Fruit fly (Drosophila melanogaster) Kc167 (cell line): ENCODE data around the gene Hnf4.

ENCODE experiments used
- Myc ChIP-seq: fragments of >200 bp; optimal IDR thresholded peaks from 2 replicates; lab custom pipeline; 2017; ENCODE audit warnings: missing external identifiers
- Sin3A ChIP-seq: fragments of >200 bp; optimal IDR thresholded peaks from 2 replicates; lab custom pipeline; 2018; ENCODE audit warnings: missing external identifiers
- h ChIP-seq: fragments of >200 bp; optimal IDR thresholded peaks from 3 replicates; lab custom pipeline; 2018; ENCODE audit warnings: missing external identifiers
- insv ChIP-seq: fragments of >200 bp; optimal IDR thresholded peaks from 3 replicates; lab custom pipeline; 2018; ENCODE audit warnings: missing external identifiers
- psq ChIP-seq: fragments of >200 bp; optimal IDR thresholded peaks from 2 replicates; lab custom pipeline; 2017; ENCODE audit warnings: missing external identifiers
- ttk ChIP-seq: sonication (Bioruptor generic); optimal IDR thresholded peaks from 2 replicates; lab custom pipeline; 2017; ENCODE audit warnings: missing external identifiers

Gene Hnf4

dm6 chr2L:8702907-8703626 is 6.3 kb downstream of the Hnf4 start:
- TF ChIP-seq h (lab: Kevin White, UChicago) (no peak), Sin3A (lab: Kevin White, UChicago) (no peak), ttk (lab: Kevin White, UChicago) (no peak), psq (lab: Kevin White, UChicago) (no peak)

- TF ChIP-seq Myc (lab: Kevin White, UChicago) = no peak
- TF ChIP-seq h (lab: Kevin White, UChicago) = no peak
- TF ChIP-seq psq (lab: Kevin White, UChicago) = no peak
- TF ChIP-seq insv (lab: Kevin White, UChicago) = no peak
- TF ChIP-seq ttk (lab: Kevin White, UChicago) = no peak
- TF ChIP-seq Sin3A (lab: Kevin White, UChicago) = no peak
Measured at dm6 chr2L:8700870-8701616, 8.4 kb downstream of the Hnf4 start.

- TF ChIP-seq psq (lab: Kevin White, UChicago) (no peak), ttk (lab: Kevin White, UChicago) (no peak), insv (lab: Kevin White, UChicago) (no peak), h (lab: Kevin White, UChicago) (no peak), Sin3A (lab: Kevin White, UChicago) (no peak), Myc (lab: Kevin White, UChicago) (no peak)
Measured at dm6 chr2L:8699895-8700314, 9.5 kb downstream of the Hnf4 start.

dm6 chr2L:8697915-8698627 is 11.3 kb downstream of the Hnf4 start:
- no peak for TF ChIP-seq insv (lab: Kevin White, UChicago)

dm6 chr2L:8694250-8694704 is 15.1 kb downstream of the Hnf4 start:
- TF ChIP-seq ttk (lab: Kevin White, UChicago) (no peak), insv (lab: Kevin White, UChicago) (no peak), Myc (lab: Kevin White, UChicago) (no peak), h (lab: Kevin White, UChicago) (no peak), Sin3A (lab: Kevin White, UChicago) (no peak), psq (lab: Kevin White, UChicago) (no peak)

DNA sequence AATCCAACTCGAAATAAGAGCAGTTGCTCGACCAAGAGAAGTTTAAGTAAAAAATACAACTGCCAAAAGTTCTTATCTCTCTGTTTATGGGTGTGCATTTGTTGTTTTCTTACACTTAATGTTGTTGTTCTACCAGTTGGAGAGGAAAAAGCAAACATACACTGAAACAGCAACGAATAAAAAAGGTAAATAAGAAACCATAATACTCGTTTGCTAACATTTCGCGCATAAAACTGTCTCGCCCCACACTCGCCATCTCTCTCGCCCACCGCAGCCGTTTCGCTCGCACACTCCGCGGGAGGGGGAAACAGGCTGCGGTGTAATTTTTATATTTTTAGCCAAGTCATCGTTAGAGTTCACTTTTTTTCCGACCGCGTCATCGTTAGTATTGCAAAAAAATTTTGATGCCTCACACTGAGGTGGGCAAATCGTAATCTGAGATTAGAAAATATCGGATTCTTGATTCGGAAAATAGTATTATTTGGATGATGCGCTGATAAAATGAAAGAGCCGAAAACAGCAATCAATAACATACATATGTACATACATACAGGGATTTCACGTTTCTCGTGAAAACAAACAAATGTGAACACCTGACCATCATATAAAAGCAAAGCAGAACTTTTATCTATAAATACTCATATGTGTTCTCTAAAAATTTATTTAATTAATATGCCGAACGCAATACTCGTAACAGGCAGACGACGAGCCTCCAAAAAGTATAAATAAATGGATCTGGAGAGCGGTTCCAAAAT is 16.8 kb downstream of the Hnf4 start:
- TF ChIP-seq insv (lab: Kevin White, UChicago) = no peak

DNA sequence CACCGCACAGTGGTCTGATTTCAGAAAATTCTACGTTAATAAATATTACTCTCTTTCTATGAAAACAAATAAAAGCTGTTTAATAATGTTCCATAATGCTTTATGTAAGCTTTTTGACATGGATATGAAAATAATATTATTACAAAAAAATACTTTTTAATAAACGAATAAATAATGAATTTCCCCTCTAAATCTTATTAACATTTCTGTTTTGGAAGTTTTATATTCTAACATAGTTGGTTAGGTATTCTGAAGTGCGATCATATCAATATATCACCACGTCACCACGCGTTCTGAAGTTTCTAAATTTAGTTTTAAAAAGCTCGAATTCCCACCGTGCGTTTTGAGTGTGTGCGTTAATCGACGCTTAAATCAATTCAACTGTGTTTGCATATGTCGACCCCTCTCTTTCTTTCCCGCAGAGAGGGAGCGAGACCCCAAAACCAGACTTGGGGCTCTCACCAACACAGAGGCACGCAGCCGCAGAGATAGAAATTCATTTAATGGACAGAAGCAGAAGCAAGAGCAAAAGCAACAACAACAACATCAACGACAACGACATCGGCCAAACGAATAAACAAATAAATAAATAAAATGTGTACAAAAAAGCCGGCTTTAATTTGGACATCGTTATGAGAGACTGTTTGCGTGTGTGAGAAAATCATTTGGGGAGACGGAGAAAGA is 18.0 kb downstream of the Hnf4 start:
- TF ChIP-seq h (lab: Kevin White, UChicago) = no peak

DNA sequence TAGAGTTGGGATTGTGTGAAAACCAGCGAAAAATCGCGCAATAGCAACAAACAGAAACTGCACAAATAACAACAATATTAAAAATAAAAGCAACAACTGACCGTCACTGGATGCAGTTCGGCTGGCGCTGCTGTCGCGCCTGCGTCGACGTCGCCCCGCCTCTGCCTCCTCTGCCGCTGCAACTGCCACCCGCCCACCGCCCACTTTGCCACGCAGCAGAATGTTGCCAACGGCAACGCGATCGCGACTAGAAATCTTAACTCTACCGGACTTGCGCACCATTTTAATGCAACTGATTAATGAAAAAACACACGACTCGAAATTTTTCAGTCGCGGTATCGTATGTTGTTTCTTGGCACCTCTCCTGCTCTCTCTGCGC is 18.5 kb downstream of the Hnf4 start:
- TF ChIP-seq h (lab: Kevin White, UChicago) (no peak), Myc (lab: Kevin White, UChicago) (no peak), psq (lab: Kevin White, UChicago) (no peak), ttk (lab: Kevin White, UChicago) (no peak), Sin3A (lab: Kevin White, UChicago) (no peak), insv (lab: Kevin White, UChicago) (no peak)

DNA sequence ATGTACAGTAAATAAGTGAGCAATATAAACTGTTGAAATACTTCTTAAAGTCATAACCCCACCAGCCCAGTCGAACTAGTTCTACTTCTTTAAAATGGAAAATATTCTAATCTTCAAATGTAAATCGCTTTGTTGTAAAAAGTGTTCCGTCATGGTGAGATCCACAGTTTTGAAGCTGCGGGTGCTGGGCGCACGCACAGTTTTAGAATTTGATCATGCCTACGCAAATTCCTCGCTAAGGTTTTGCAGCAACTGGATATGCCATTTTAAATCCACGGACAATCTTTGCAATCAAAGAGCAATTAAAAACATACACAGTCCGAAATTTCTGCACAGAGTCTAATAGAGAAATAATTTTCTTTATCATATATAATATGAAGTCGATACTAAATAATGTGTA is 19.0 kb downstream of the Hnf4 start:
- no peak for TF ChIP-seq Myc (lab: Kevin White, UChicago)

dm6 chr2L:8689853-8690252 is 19.6 kb downstream of the Hnf4 start:
- TF ChIP-seq Myc (lab: Kevin White, UChicago) = no peak
- no peak for TF ChIP-seq ttk (lab: Kevin White, UChicago)
- no peak for TF ChIP-seq insv (lab: Kevin White, UChicago)
- no peak for TF ChIP-seq Sin3A (lab: Kevin White, UChicago)
- TF ChIP-seq psq (lab: Kevin White, UChicago) = no peak
- TF ChIP-seq h (lab: Kevin White, UChicago) = no peak

DNA sequence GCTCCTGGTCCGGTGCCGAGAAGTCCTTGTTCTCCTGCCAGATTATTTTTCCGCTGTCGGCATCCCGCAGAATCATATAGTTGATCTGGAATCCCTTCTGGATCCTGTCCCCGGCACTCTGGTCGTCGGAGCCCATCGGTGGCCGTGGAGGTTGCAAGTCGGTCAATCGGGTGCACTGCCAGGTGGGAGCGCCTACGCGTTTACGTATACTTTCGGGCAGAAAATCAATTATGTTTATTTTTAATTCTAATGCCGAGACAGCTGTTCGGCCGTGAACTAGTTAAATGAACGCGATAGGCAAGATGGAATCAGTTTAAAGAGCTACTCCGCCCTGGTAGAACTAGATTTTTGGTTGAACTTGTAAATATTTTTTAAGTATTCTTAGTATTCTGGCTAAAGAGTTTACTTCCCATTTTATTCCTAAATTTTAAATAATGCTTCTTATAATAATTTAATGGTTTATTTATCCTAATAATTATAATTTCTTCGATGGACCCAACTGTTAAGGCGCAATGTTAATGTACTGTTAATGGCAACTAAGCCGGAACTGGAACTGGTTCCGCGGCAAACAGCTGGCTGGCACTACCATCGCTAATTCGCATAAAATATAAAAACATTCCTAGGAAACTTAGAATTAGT is 23.6 kb downstream of the Hnf4 start, which contains the start of the genes PrBP and Trs23:
PrBP (minus strand) TSS at position 288 of the 639 bp plus-strand sequence.
Trs23 (plus strand) TSS at position 564 of the 639 bp plus-strand sequence.
- TF ChIP-seq Myc (lab: Kevin White, UChicago) = no peak
